Fruit fly (Drosophila melanogaster): Measurements from ENCODE around the gene CG11109.

Gene CG11109

dm6 chr3L:22839726-22840228 lies 32.2 kb upstream of the CG11109 start (continued):
- TF ChIP-seq CG10267 (tag; optimal IDR thresholded peaks at IDR 0.05) (no peak), lbe (GFP tag; optimal IDR thresholded peaks at IDR 0.05) (peak; percentile 45), CG6272 (GFP tag; IDR thresholded peaks at IDR 0.05) (no peak), CG3163 (GFP tag; optimal IDR thresholded peaks at IDR 0.05) (no peak), ato (GFP tag; IDR thresholded peaks at IDR 0.05; ENCODE audit: partially characterized antibody) (no peak), CG10321 (GFP tag; IDR thresholded peaks at IDR 0.05) (0 out of 2 replicates have a peak, but pooled peaks have one; percentile 33), Nf-YB (GFP tag; optimal IDR thresholded peaks at IDR 0.05) (no peak), CG17829 (tag; optimal IDR thresholded peaks at IDR 0.05) (no peak)

dm6 chr3L:22843094-22843493 lies 28.9 kb upstream of the CG11109 start:
- TF ChIP-seq amos (GFP tag; IDR thresholded peaks at IDR 0.05; ENCODE audit: partially characterized antibody) (peak; percentile 83), Dll (GFP tag; IDR thresholded peaks at IDR 0.05; ENCODE audit: partially characterized antibody) (0 out of 4 replicates have a peak, but pooled peaks have one; percentile 36), bbx (GFP tag; IDR thresholded peaks at IDR 0.05; ENCODE audit: partially characterized antibody) (peak; percentile 77), ato (GFP tag; IDR thresholded peaks at IDR 0.05; ENCODE audit: partially characterized antibody) (peak; percentile 56; the same call in 1 of the 2 replicates), mld (GFP tag; IDR thresholded peaks at IDR 0.05; ENCODE audit: partially characterized antibody) (peak; percentile 82), CG6254 (GFP tag; optimal IDR thresholded peaks at IDR 0.05) (peak; percentile 39), Bdp1 (GFP tag; optimal IDR thresholded peaks at IDR 0.05) (peak; percentile 98), Med (GFP tag) (peak; percentile 21), CG6791 (GFP tag; IDR thresholded peaks at IDR 0.05; ENCODE audit: partially characterized antibody) (peak; percentile 93), mam (GFP tag; optimal IDR thresholded peaks at IDR 0.05) (no peak), p53 (GFP tag; optimal IDR thresholded peaks at IDR 0.05) (no peak), Opbp (GFP tag; IDR thresholded peaks at IDR 0.05; ENCODE audit: partially characterized antibody) (peak; percentile 87), pan (optimal IDR thresholded peaks at IDR 0.05) (no peak), pan (GFP tag; optimal IDR thresholded peaks at IDR 0.05 in 1 of 2, IDR thresholded peaks at IDR 0.05 in 1 of 2) (no peak), CG34224 (GFP tag; IDR thresholded peaks at IDR 0.05; ENCODE audit: partially characterized antibody) (peak; percentile 70), CG10209 (GFP tag; optimal IDR thresholded peaks at IDR 0.05) (no peak), danr (GFP tag; IDR thresholded peaks at IDR 0.05) (0 out of 2 replicates have a peak, but pooled peaks have one; percentile 17), CG31224 (GFP tag; IDR thresholded peaks at IDR 0.05) (no peak), vnd (GFP tag; IDR thresholded peaks at IDR 0.05; ENCODE audit: partially characterized antibody) (peak; percentile 64; the same call in 2 of the 3 replicates), Lim3 (GFP tag; IDR thresholded peaks at IDR 0.05) (no peak), gem (tag; optimal IDR thresholded peaks at IDR 0.05) (no peak), tna (GFP tag; IDR thresholded peaks at IDR 0.05; ENCODE audit: partially characterized antibody) (peak; percentile 69), ERR (GFP tag; optimal IDR thresholded peaks at IDR 0.05) (no peak), Scr (GFP tag; IDR thresholded peaks at IDR 0.05; ENCODE audit: partially characterized antibody) (peak; percentile 67), unpg (GFP tag; optimal IDR thresholded peaks at IDR 0.05) (no peak), CG7963 (GFP tag; IDR thresholded peaks at IDR 0.05; ENCODE audit: partially characterized antibody) (peak; percentile 75), CG16813 (GFP tag; IDR thresholded peaks at IDR 0.05; ENCODE audit: partially characterized antibody) (peak; percentile 88), ci (GFP tag; IDR thresholded peaks at IDR 0.05) (0 out of 3 replicates have a peak, but pooled peaks have one; percentile 10), knrl (GFP tag; IDR thresholded peaks at IDR 0.05; ENCODE audit: partially characterized antibody) (peak; percentile 62; the same call in 2 of the 3 replicates), CG11085 (GFP tag; IDR thresholded peaks at IDR 0.05) (no peak), nerfin-2 (GFP tag; IDR thresholded peaks at IDR 0.05; ENCODE audit: partially characterized antibody) (peak; percentile 82), Bgb (GFP tag; IDR thresholded peaks at IDR 0.05; ENCODE audit: partially characterized antibody) (peak; percentile 80), Drgx (GFP tag; IDR thresholded peaks at IDR 0.05) (no peak), CG14860 (GFP tag; IDR thresholded peaks at IDR 0.05; ENCODE audit: partially characterized antibody) (peak; percentile 77), CG42726 (GFP tag; IDR thresholded peaks at IDR 0.05; ENCODE audit: partially characterized antibody) (peak; percentile 78; the same call in 1 of the 2 replicates), unc-4 (GFP tag; IDR thresholded peaks at IDR 0.05; ENCODE audit: partially characterized antibody) (peak; percentile 13; the same call in 1 of the 2 replicates), hkb (optimal IDR thresholded peaks at IDR 0.05) (peak; percentile 23), hkb (GFP tag; IDR thresholded peaks at IDR 0.05) (no peak), HLH4C (GFP tag; IDR thresholded peaks at IDR 0.05; ENCODE audit: partially characterized antibody) (peak; percentile 74)

All from whole organism, embryonic.